Fruit fly (Drosophila melanogaster) whole organism, pupa: ENCODE results near the gene CG16820.

Experiments
- CG10348 ChIP-seq: fragments of 200-800 bp; sonication (Bioruptor generic); IDR thresholded peaks from 2 replicates; pipeline ENCODE4 v1.3.6; 2022; ENCODE audit warnings: missing biosample characterization, missing genetic modification characterization
- CG15710 ChIP-seq: fragments of 200-800 bp; sonication (Bioruptor generic); optimal IDR thresholded peaks from 2 replicates; lab custom pipeline; 2018; ENCODE audit warnings: missing biosample characterization, mild to moderate bottlenecking, missing genetic modification characterization, moderate library complexity
- CG32121 ChIP-seq: fragments of 200-800 bp; sonication (Bioruptor generic); IDR thresholded peaks from 2 replicates; pipeline ENCODE4 v1.3.6; 2022; ENCODE audit warnings: missing biosample characterization, missing genetic modification characterization
- CG8159 ChIP-seq: fragments of 200-800 bp; sonication (Bioruptor generic); optimal IDR thresholded peaks from 3 replicates; lab custom pipeline; 2018; ENCODE audit warnings: missing biosample characterization, mild to moderate bottlenecking, missing genetic modification characterization, moderate library complexity
- Pif1A ChIP-seq: fragments of 200-800 bp; sonication (Bioruptor generic); optimal IDR thresholded peaks from 3 replicates; lab custom pipeline; 2016; ENCODE audit warnings: missing biosample characterization, missing genetic modification characterization
- fd96Ca ChIP-seq: fragments of 200-800 bp; sonication (Bioruptor generic); IDR thresholded peaks from 3 replicates; pipeline ENCODE4 v1.3.6; 2022; ENCODE audit warnings: missing biosample characterization, missing genetic modification characterization

- TF ChIP-seq CG15710 (tag; lab: Kevin White, UChicago) (no peak), CG32121 (GFP tag; lab: Robert Waterston, UW) (no peak), CG8159 (tag; lab: Kevin White, UChicago) (no peak), CG10348 (GFP tag; lab: Robert Waterston, UW) (no peak), fd96Ca (GFP tag; lab: Robert Waterston, UW) (no peak), Pif1A (GFP tag; lab: Kevin White, UChicago) (no peak)
These were observed 14.7 kb downstream of the CG16820 start, which contains the start of gene CG44085 for dm6 chr2L:13260740-13261139.
